Fruit fly (Drosophila melanogaster): ENCODE measurements around the gene CG31955.

CG31955 gene

dm6 chr2L:3748691-3749090, 35.8 kb upstream of the CG31955 start (continued):
- TF ChIP-seq Meics (GFP tag; optimal IDR thresholded peaks at IDR 0.05) (peak; percentile 31), bcd (GFP tag; optimal IDR thresholded peaks at IDR 0.05) (peak; percentile 17), CG18619 (GFP tag; optimal IDR thresholded peaks at IDR 0.05) (peak; percentile 10), CG10366 (GFP tag; IDR thresholded peaks at IDR 0.05) (no peak), CG11504 (tag; optimal IDR thresholded peaks at IDR 0.05) (no peak), CG12391 (tag; optimal IDR thresholded peaks at IDR 0.05) (no peak), CG30403 (GFP tag; optimal IDR thresholded peaks at IDR 0.05) (no peak), seq (GFP tag; IDR thresholded peaks at IDR 0.05) (no peak), CG12769 (tag; optimal IDR thresholded peaks at IDR 0.05) (no peak), onecut (GFP tag; IDR thresholded peaks at IDR 0.05) (no peak), hth (optimal IDR thresholded peaks at IDR 0.05) (no peak), dm (GFP tag; optimal IDR thresholded peaks at IDR 0.05) (no peak), CG4282 (GFP tag; optimal IDR thresholded peaks at IDR 0.05) (no peak), Ssrp (tag; optimal IDR thresholded peaks at IDR 0.05) (no peak), HmgZ (tag; optimal IDR thresholded peaks at IDR 0.05) (no peak), emc (GFP tag; optimal IDR thresholded peaks at IDR 0.05) (no peak), CG8388 (GFP tag; optimal IDR thresholded peaks at IDR 0.05) (no peak), Ravus (GFP tag; IDR thresholded peaks at IDR 0.05) (no peak), Vsx1 (GFP tag; optimal IDR thresholded peaks at IDR 0.05) (no peak), row (GFP tag; IDR thresholded peaks at IDR 0.05) (peak; percentile 41; the same call in 2 of the 3 replicates), prd (optimal IDR thresholded peaks at IDR 0.05) (no peak), prd (GFP tag; IDR thresholded peaks at IDR 0.05) (no peak), CG43689 (GFP tag; IDR thresholded peaks at IDR 0.05) (0 out of 2 replicates have a peak, but pooled peaks have one; percentile 22), CG3995 (GFP tag; optimal IDR thresholded peaks at IDR 0.05) (no peak), chinmo (GFP tag; IDR thresholded peaks at IDR 0.05; ENCODE audit: partially characterized antibody) (no peak), Sin3A (optimal IDR thresholded peaks at IDR 0.05) (no peak), CG6683 (GFP tag; optimal IDR thresholded peaks at IDR 0.05) (no peak), CG7839 (tag; optimal IDR thresholded peaks at IDR 0.05) (peak; percentile 34), twi (tag; optimal IDR thresholded peaks at IDR 0.05) (no peak), zf30C (GFP tag; optimal IDR thresholded peaks at IDR 0.05) (peak; percentile 65), CG8765 (GFP tag; IDR thresholded peaks at IDR 0.05) (no peak), CG6689 (GFP tag; IDR thresholded peaks at IDR 0.05) (no peak), CG12659 (GFP tag; optimal IDR thresholded peaks at IDR 0.05) (peak; percentile 21), CG14667 (GFP tag; IDR thresholded peaks at IDR 0.05) (no peak), Myb (GFP tag; optimal IDR thresholded peaks at IDR 0.05) (no peak), CG12071 (GFP tag; optimal IDR thresholded peaks at IDR 0.05) (peak; percentile 46), CG15696 (tag; optimal IDR thresholded peaks at IDR 0.05) (no peak), hb (GFP tag; IDR thresholded peaks at IDR 0.05; ENCODE audit: partially characterized antibody) (no peak), croc (GFP tag; conservative IDR thresholded peaks at IDR 0.05) (no peak), CG12104 (GFP tag; optimal IDR thresholded peaks at IDR 0.05) (no peak), odd (GFP tag; optimal IDR thresholded peaks at IDR 0.05) (peak; percentile 7), CG8359 (GFP tag; optimal IDR thresholded peaks at IDR 0.05; ENCODE audit: borderline replicate concordance) (no peak), CG3407 (GFP tag; optimal IDR thresholded peaks at IDR 0.05) (no peak), CG1603 (tag; optimal IDR thresholded peaks at IDR 0.05) (peak; percentile 29), eyg (GFP tag; optimal IDR thresholded peaks at IDR 0.05) (peak; percentile 3), CG6272 (GFP tag; IDR thresholded peaks at IDR 0.05) (no peak), pum (GFP tag; optimal IDR thresholded peaks at IDR 0.05) (no peak), nmo (GFP tag; optimal IDR thresholded peaks at IDR 0.05) (no peak), CG6791 (GFP tag; IDR thresholded peaks at IDR 0.05; ENCODE audit: partially characterized antibody) (no peak), CG12942 (GFP tag; optimal IDR thresholded peaks at IDR 0.05) (no peak), Dbx (GFP tag; IDR thresholded peaks at IDR 0.05) (peak; percentile 35; the same call in 1 of the 3 replicates), ap (GFP tag; IDR thresholded peaks at IDR 0.05) (no peak)

Data from whole organism, embryonic.